Worm (Caenorhabditis elegans) whole organism, L2 larva: Measurements from ENCODE around the gene rps-14.

Source experiments
- R02D3.7 ChIP-seq: fragments of 150-350 bp; optimal IDR thresholded peaks from 2 replicates; lab custom pipeline; 2014; ENCODE audit warnings: missing biosample characterization, missing genetic modification characterization
- aly-2 ChIP-seq: fragments of 150-350 bp; optimal IDR thresholded peaks from 2 replicates; lab custom pipeline; 2014; ENCODE audit warnings: missing biosample characterization, missing genetic modification characterization
- ceh-82 ChIP-seq: fragments of 150-350 bp; optimal IDR thresholded peaks from 2 replicates; lab custom pipeline; 2014; ENCODE audit warnings: missing biosample characterization, missing genetic modification characterization
- elt-3 ChIP-seq: sonication (generic microtip); optimal IDR thresholded peaks from 2 replicates; lab custom pipeline; 2017; ENCODE audit warnings: missing biosample characterization, missing genetic modification characterization
- lin-39 ChIP-seq: fragments of 150-350 bp; optimal IDR thresholded peaks from 2 replicates; lab custom pipeline; 2014; ENCODE audit warnings: missing biosample characterization, missing genetic modification reagents, missing genetic modification characterization
- mdl-1 ChIP-seq, 2 experiments: fragments of 150-350 bp in 1 of 2; sonication (generic microtip) in 1 of 2; optimal IDR thresholded peaks; 2 replicates each; lab custom pipeline; 2017; ENCODE audit warnings: missing biosample characterization in 2 of 2, missing genetic modification characterization in 2 of 2
- nhr-23 ChIP-seq: fragments of 150-350 bp; optimal IDR thresholded peaks from 2 replicates; lab custom pipeline; 2014; ENCODE audit warnings: missing biosample characterization, missing genetic modification reagents, missing genetic modification characterization
- nhr-237 ChIP-seq: fragments of 150-350 bp; optimal IDR thresholded peaks from 2 replicates; lab custom pipeline; 2014; ENCODE audit warnings: missing biosample characterization, missing genetic modification characterization
- unc-62 ChIP-seq: fragments of 150-350 bp; optimal IDR thresholded peaks from 2 replicates; lab custom pipeline; 2014; ENCODE audit warnings: missing biosample characterization, missing genetic modification reagents, missing genetic modification characterization

DNA sequence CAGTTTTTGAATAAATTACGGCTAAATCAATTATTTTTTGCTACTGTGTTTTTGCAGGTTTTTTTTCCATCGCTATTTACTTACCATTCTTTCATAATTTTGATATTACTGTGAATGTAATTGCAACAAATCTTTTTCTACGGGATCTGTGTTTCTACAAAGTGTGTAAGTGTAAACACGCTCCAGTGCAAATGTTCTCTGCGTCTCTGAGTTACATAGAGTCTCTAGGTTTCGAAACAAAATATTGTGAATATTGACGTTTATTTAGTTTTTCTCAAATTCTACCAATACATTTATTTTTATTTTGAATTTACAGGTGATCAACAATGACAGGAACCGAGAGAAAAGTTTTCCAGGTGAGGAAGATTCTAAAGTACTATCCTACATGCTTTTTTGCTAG lies 4.6 kb upstream of the rps-14 start, which contains the start of gene yju-2:
- TF ChIP-seq R02D3.7 (tag; lab: Kevin White, UChicago) (no peak), nhr-23 (tag; lab: Kevin White, UChicago) (no peak), ceh-82 (tag; lab: Kevin White, UChicago) (no peak), lin-39 (no peak), nhr-237 (no peak), aly-2 (no peak), mdl-1 (tag; optimal IDR thresholded peaks at IDR 0.05; lab: Kevin White, UChicago) (no peak), unc-62 (GFP tag; lab: Kevin White, UChicago) (no peak), elt-3 (tag; lab: Kevin White, UChicago) (no peak)
